Worm (Caenorhabditis elegans) whole organism, mixed stage, embryonic: Measurements from ENCODE around the gene mrpl-32.

Experiments used
- blmp-1 ChIP-seq: fragments of 150-350 bp; optimal IDR thresholded peaks from 2 replicates; lab custom pipeline; 2014; ENCODE audit warnings: missing biosample characterization, missing genetic modification characterization
- ceh-43 ChIP-seq: fragments of 200-800 bp; sonication (Bioruptor generic); optimal IDR thresholded peaks from 2 replicates; lab custom pipeline; 2018; ENCODE audit warnings: mild to moderate bottlenecking, missing genetic modification characterization, moderate library complexity, missing compliant biosample characterization
- ces-1 ChIP-seq: fragments of 150-350 bp; optimal IDR thresholded peaks from 2 replicates; lab custom pipeline; 2014; ENCODE audit warnings: missing biosample characterization, missing genetic modification reagents, missing genetic modification characterization
- elt-1 ChIP-seq: sonication (generic microtip); optimal IDR thresholded peaks from 2 replicates; lab custom pipeline; 2017; ENCODE audit warnings: missing genetic modification characterization, mild to moderate bottlenecking, missing compliant biosample characterization, antibody characterized with exemption, moderate library complexity, borderline replicate concordance; ENCODE audit not compliant: insufficient read depth
- flh-1 ChIP-seq: fragments of 200-800 bp; sonication (Bioruptor generic); optimal IDR thresholded peaks from 2 replicates; lab custom pipeline; 2018; ENCODE audit warnings: mild to moderate bottlenecking, missing genetic modification characterization, moderate library complexity, missing compliant biosample characterization
- ham-2 ChIP-seq: fragments of 200-800 bp; sonication (Bioruptor generic); optimal IDR thresholded peaks from 2 replicates; lab custom pipeline; 2018; ENCODE audit warnings: mild to moderate bottlenecking, missing genetic modification characterization, missing compliant biosample characterization
- hlh-1 ChIP-seq: fragments of 150-350 bp; optimal IDR thresholded peaks from 2 replicates; lab custom pipeline; 2014; ENCODE audit warnings: missing biosample characterization, missing genetic modification reagents, missing genetic modification characterization
- mab-5 ChIP-seq: fragments of 150-350 bp; optimal IDR thresholded peaks from 2 replicates; lab custom pipeline; 2014; ENCODE audit warnings: missing biosample characterization, missing genetic modification characterization
- nhr-12 ChIP-seq: fragments of 150-350 bp; optimal IDR thresholded peaks from 2 replicates; lab custom pipeline; 2014; ENCODE audit warnings: missing biosample characterization, missing genetic modification characterization
- nhr-76 ChIP-seq: sonication (generic microtip); optimal IDR thresholded peaks from 2 replicates; lab custom pipeline; 2017; ENCODE audit warnings: missing biosample characterization, missing genetic modification characterization
- snpc-4 ChIP-seq: fragments of 150-350 bp; optimal IDR thresholded peaks from 2 replicates; lab custom pipeline; 2014; ENCODE audit warnings: missing biosample characterization, missing genetic modification characterization
- unc-39 ChIP-seq: fragments of 150-350 bp; optimal IDR thresholded peaks from 2 replicates; lab custom pipeline; 2014; ENCODE audit warnings: missing biosample characterization, missing genetic modification characterization
- unc-62 ChIP-seq: fragments of 150-350 bp; optimal IDR thresholded peaks from 2 replicates; lab custom pipeline; 2014; ENCODE audit warnings: missing biosample characterization, missing genetic modification reagents, missing genetic modification characterization
- ztf-11 ChIP-seq: fragments of 150-350 bp; optimal IDR thresholded peaks from 2 replicates; lab custom pipeline; 2014; ENCODE audit warnings: missing biosample characterization, missing genetic modification characterization

DNA sequence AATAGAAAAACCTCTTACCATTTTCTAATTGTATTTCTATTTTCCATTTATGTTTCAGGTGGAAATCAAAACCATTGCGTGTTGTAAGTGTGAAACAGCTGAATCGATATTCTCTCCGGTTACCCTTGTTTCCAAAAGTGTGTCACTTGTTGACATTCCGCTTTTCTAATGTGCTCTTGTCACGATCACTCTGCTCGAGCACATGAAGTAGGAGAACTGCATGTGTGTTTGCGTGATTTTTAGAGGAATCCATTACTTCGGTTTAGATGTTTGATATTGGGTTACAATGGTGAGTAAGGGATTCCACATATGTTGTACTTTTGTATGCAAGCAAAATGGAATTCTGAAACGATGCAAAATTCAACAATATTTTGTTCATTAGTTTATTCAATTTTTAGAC is 937 bp downstream of the mrpl-32 start:
- TF ChIP-seq flh-1, result no peak
- TF ChIP-seq nhr-76 (tag; lab: Kevin White, UChicago), result no peak
- TF ChIP-seq mab-5 (tag; lab: Kevin White, UChicago), result no peak
- TF ChIP-seq snpc-4 (tag; lab: Kevin White, UChicago), result no peak
- no peak for TF ChIP-seq ztf-11 (tag; lab: Kevin White, UChicago)
- TF ChIP-seq unc-39 (tag; lab: Kevin White, UChicago), result no peak
- no peak for TF ChIP-seq unc-62
- TF ChIP-seq ces-1 (GFP tag; lab: Kevin White, UChicago), result no peak
- TF ChIP-seq ham-2, result no peak
- TF ChIP-seq elt-1 (tag; lab: Kevin White, UChicago), result no peak
- no peak for TF ChIP-seq blmp-1 (tag; lab: Kevin White, UChicago)
- no peak for TF ChIP-seq nhr-12
- TF ChIP-seq ceh-43 (GFP tag; lab: Kevin White, UChicago), result no peak
- no peak for TF ChIP-seq hlh-1 (tag; lab: Kevin White, UChicago)
